Fruit fly (Drosophila melanogaster) whole organism, embryonic: Measurements from ENCODE around the gene CG15347.

Source experiments
- Aef1 ChIP-seq: fragments of 200-800 bp; sonication (Bioruptor generic); IDR thresholded peaks from 3 replicates; pipeline ENCODE4 v1.3.6; 2022; ENCODE audit warnings: missing biosample characterization, missing genetic modification characterization
- Asciz ChIP-seq: fragments of 200-800 bp; sonication (Bioruptor generic); optimal IDR thresholded peaks from 2 replicates; lab custom pipeline; 2017; ENCODE audit warnings: missing biosample characterization, mild to moderate bottlenecking, missing genetic modification characterization, missing genetic modification reagents
- BEAF-32 ChIP-seq: fragments of 200-800 bp; sonication (Bioruptor generic); optimal IDR thresholded peaks from 3 replicates; lab custom pipeline; 2017; ENCODE audit warnings: missing biosample characterization, missing genetic modification characterization, mild to moderate bottlenecking, moderate library complexity, missing genetic modification reagents
- BtbVII ChIP-seq: fragments of 200-800 bp; sonication (Bioruptor generic); optimal IDR thresholded peaks from 3 replicates; lab custom pipeline; 2017; ENCODE audit warnings: missing biosample characterization, mild to moderate bottlenecking, missing genetic modification characterization
- CG10431 ChIP-seq: fragments of 200-800 bp; sonication (Bioruptor generic); optimal IDR thresholded peaks from 3 replicates; lab custom pipeline; 2018; ENCODE audit warnings: missing biosample characterization, mild to moderate bottlenecking, missing genetic modification characterization
- CG13123 ChIP-seq: fragments of 200-800 bp; sonication (Bioruptor generic); optimal IDR thresholded peaks from 2 replicates; lab custom pipeline; 2016; ENCODE audit warnings: missing biosample characterization, missing genetic modification characterization
- CG13775 ChIP-seq: fragments of 200-800 bp; sonication (Bioruptor generic); optimal IDR thresholded peaks from 3 replicates; lab custom pipeline; 2017; ENCODE audit warnings: missing biosample characterization, mild to moderate bottlenecking, missing genetic modification characterization
- CG16813 ChIP-seq: fragments of 200-800 bp; sonication (Bioruptor generic); IDR thresholded peaks from 3 replicates; pipeline ENCODE4 v1.3.6; 2022; ENCODE audit warnings: missing biosample characterization, missing genetic modification characterization; ENCODE audit not compliant: partially characterized antibody
- CG17359 ChIP-seq: fragments of 200-800 bp; sonication (Bioruptor generic); optimal IDR thresholded peaks from 3 replicates; lab custom pipeline; 2018; ENCODE audit warnings: missing biosample characterization, mild to moderate bottlenecking, missing genetic modification characterization, moderate library complexity
- CG17912 ChIP-seq: fragments of 200-800 bp; sonication (Bioruptor generic); optimal IDR thresholded peaks from 2 replicates; lab custom pipeline; 2018; ENCODE audit warnings: missing biosample characterization, mild to moderate bottlenecking, missing genetic modification characterization
- CG18011 ChIP-seq: fragments of 200-800 bp; sonication (Bioruptor generic); optimal IDR thresholded peaks from 2 replicates; lab custom pipeline; 2017; ENCODE audit warnings: missing biosample characterization, missing genetic modification characterization, mild to moderate bottlenecking, moderate library complexity, missing genotype
- CG2678 ChIP-seq: fragments of 200-800 bp; sonication (Bioruptor generic); optimal IDR thresholded peaks from 3 replicates; lab custom pipeline; 2019; ENCODE audit warnings: missing biosample characterization, mild to moderate bottlenecking, missing genetic modification characterization, moderate library complexity
- CG3838 ChIP-seq: fragments of 200-800 bp; sonication (Bioruptor generic); optimal IDR thresholded peaks from 3 replicates; lab custom pipeline; 2016; ENCODE audit warnings: missing biosample characterization, missing genetic modification characterization
- CG4282 ChIP-seq: fragments of 200-800 bp; sonication (Bioruptor generic); optimal IDR thresholded peaks from 2 replicates; lab custom pipeline; 2016; ENCODE audit warnings: missing biosample characterization, missing genetic modification characterization
- CG4360 ChIP-seq: fragments of 200-800 bp; sonication (Bioruptor generic); IDR thresholded peaks from 2 replicates; pipeline ENCODE4 v1.3.6; 2022; ENCODE audit warnings: missing biosample characterization, missing genetic modification characterization
- CG43689 ChIP-seq: fragments of 200-800 bp; sonication (Bioruptor generic); IDR thresholded peaks from 2 replicates; pipeline ENCODE4 v1.3.6; 2022; ENCODE audit warnings: missing biosample characterization, missing genetic modification characterization
- CG4404 ChIP-seq: fragments of 200-800 bp; sonication (Bioruptor generic); IDR thresholded peaks from 2 replicates; pipeline ENCODE4 v1.3.6; 2022; ENCODE audit warnings: missing biosample characterization, missing genetic modification characterization
- CG6272 ChIP-seq: fragments of 200-800 bp; sonication (Bioruptor generic); IDR thresholded peaks from 2 replicates; pipeline ENCODE4 v1.3.6; 2022; ENCODE audit warnings: missing biosample characterization, missing genetic modification characterization
- CG7357 ChIP-seq: fragments of 200-800 bp; sonication (Bioruptor generic); IDR thresholded peaks from 3 replicates; pipeline ENCODE4 v1.3.6; 2022; ENCODE audit warnings: missing biosample characterization, missing genetic modification characterization
- CG7786 ChIP-seq: fragments of 200-800 bp; sonication (Bioruptor generic); optimal IDR thresholded peaks from 2 replicates; lab custom pipeline; 2016; ENCODE audit warnings: missing biosample characterization, missing genetic modification characterization
- CG8388 ChIP-seq: fragments of 200-800 bp; sonication (Bioruptor generic); optimal IDR thresholded peaks from 2 replicates; lab custom pipeline; 2019; ENCODE audit warnings: missing biosample characterization, mild to moderate bottlenecking, missing genetic modification characterization, moderate library complexity
- CG8924 ChIP-seq: fragments of 200-800 bp; optimal IDR thresholded peaks from 3 replicates; lab custom pipeline; 2019; ENCODE audit warnings: missing biosample characterization, mild to moderate bottlenecking, missing genetic modification characterization, moderate library complexity
- CG9609 ChIP-seq: fragments of 200-800 bp; sonication (Bioruptor generic); optimal IDR thresholded peaks from 3 replicates; lab custom pipeline; 2016; ENCODE audit warnings: missing biosample characterization, missing genetic modification characterization
- CG9797 ChIP-seq: fragments of 200-800 bp; sonication (Bioruptor generic); optimal IDR thresholded peaks from 3 replicates; lab custom pipeline; 2018; ENCODE audit warnings: missing biosample characterization, mild to moderate bottlenecking, missing genetic modification characterization
- ERR ChIP-seq: fragments of 200-800 bp; sonication (Bioruptor generic); optimal IDR thresholded peaks from 2 replicates; lab custom pipeline; 2016; ENCODE audit warnings: missing biosample characterization, missing genetic modification characterization
- Fer1 ChIP-seq: fragments of 200-800 bp; sonication (Bioruptor generic); optimal IDR thresholded peaks from 2 replicates; lab custom pipeline; 2017; ENCODE audit warnings: missing biosample characterization, mild to moderate bottlenecking, missing genetic modification characterization
- HmgZ ChIP-seq: fragments of 200-800 bp; sonication (Bioruptor generic); optimal IDR thresholded peaks from 2 replicates; lab custom pipeline; 2018; ENCODE audit warnings: missing biosample characterization, mild to moderate bottlenecking, missing genetic modification characterization
- Hsf ChIP-seq: fragments of 200-800 bp; sonication (Bioruptor generic); optimal IDR thresholded peaks from 3 replicates; lab custom pipeline; 2016; ENCODE audit warnings: missing biosample characterization, missing genetic modification characterization
- Meics ChIP-seq: fragments of 200-800 bp; sonication (Bioruptor generic); optimal IDR thresholded peaks from 2 replicates; lab custom pipeline; 2017; ENCODE audit warnings: missing biosample characterization, mild to moderate bottlenecking, missing genetic modification characterization
- Stat92E ChIP-seq, 3 experiments: fragments of >200 bp in 2 of 3; fragments of 200-800 bp in 1 of 3; sonication (Bioruptor generic) in 1 of 3; optimal IDR thresholded peaks; 2 replicates each; lab custom pipeline; 2017 to 2019; ENCODE audit warnings: missing biosample characterization in 3 of 3, missing genetic modification characterization in 3 of 3, mild to moderate bottlenecking in 1 of 3, moderate library complexity in 1 of 3
- Tbp ChIP-seq: fragments of >200 bp; optimal IDR thresholded peaks from 2 replicates; lab custom pipeline; 2018; ENCODE audit warnings: missing biosample characterization, missing genetic modification characterization
- az2 ChIP-seq: fragments of 200-800 bp; sonication (Bioruptor generic); optimal IDR thresholded peaks from 3 replicates; lab custom pipeline; 2016; ENCODE audit warnings: missing biosample characterization, missing genetic modification characterization
- bab2 ChIP-seq: fragments of 200-800 bp; sonication (Bioruptor generic); optimal IDR thresholded peaks from 2 replicates; lab custom pipeline; 2016; ENCODE audit warnings: missing biosample characterization, missing genetic modification characterization
- cato ChIP-seq: fragments of 200-800 bp; sonication (Bioruptor generic); optimal IDR thresholded peaks from 2 replicates; lab custom pipeline; 2016; ENCODE audit warnings: missing biosample characterization, missing genetic modification characterization, borderline replicate concordance
- chm ChIP-seq: fragments of 200-800 bp; sonication (Bioruptor generic); IDR thresholded peaks from 2 replicates; pipeline ENCODE4 v1.3.6; 2022; ENCODE audit warnings: missing biosample characterization, missing genetic modification characterization
- dati ChIP-seq: fragments of 200-800 bp; sonication (Bioruptor generic); IDR thresholded peaks from 2 replicates; pipeline ENCODE4 v1.3.6; 2022; ENCODE audit warnings: missing biosample characterization, missing genetic modification characterization
- dimm ChIP-seq: fragments of 200-800 bp; sonication (Bioruptor generic); IDR thresholded peaks from 2 replicates; pipeline ENCODE4 v1.3.6; 2022; ENCODE audit warnings: missing biosample characterization, missing genetic modification characterization
- dm ChIP-seq: fragments of 200-800 bp; sonication (Bioruptor generic); optimal IDR thresholded peaks from 3 replicates; lab custom pipeline; 2016; ENCODE audit warnings: missing biosample characterization, missing genetic modification characterization
- dmrt99B ChIP-seq: fragments of 200-800 bp; sonication (Bioruptor generic); optimal IDR thresholded peaks from 2 replicates; lab custom pipeline; 2018; ENCODE audit warnings: missing biosample characterization, mild to moderate bottlenecking, missing genetic modification characterization, moderate library complexity
- fd102C ChIP-seq: fragments of 200-800 bp; sonication (Bioruptor generic); optimal IDR thresholded peaks from 2 replicates; lab custom pipeline; 2018; ENCODE audit warnings: missing biosample characterization, mild to moderate bottlenecking, missing genetic modification characterization, moderate library complexity
- fd64A ChIP-seq: fragments of 200-800 bp; sonication (Bioruptor generic); optimal IDR thresholded peaks from 3 replicates; lab custom pipeline; 2018; ENCODE audit warnings: missing biosample characterization, mild to moderate bottlenecking, missing genetic modification characterization
- hb ChIP-seq: fragments of 200-800 bp; sonication (Bioruptor generic); IDR thresholded peaks from 3 replicates; pipeline ENCODE4 v1.3.6; 2022; ENCODE audit warnings: missing biosample characterization, missing genetic modification characterization; ENCODE audit not compliant: partially characterized antibody
- nau ChIP-seq: fragments of 200-800 bp; sonication (Bioruptor generic); optimal IDR thresholded peaks from 3 replicates; lab custom pipeline; 2017; ENCODE audit warnings: missing biosample characterization, mild to moderate bottlenecking, missing genetic modification characterization, missing genetic modification reagents
- ro ChIP-seq: fragments of 200-800 bp; sonication (Bioruptor generic); IDR thresholded peaks from 2 replicates; pipeline ENCODE4 v1.3.6; 2022; ENCODE audit warnings: missing biosample characterization, missing genetic modification characterization
- sima ChIP-seq: fragments of 200-800 bp; sonication (Bioruptor generic); optimal IDR thresholded peaks from 2 replicates; lab custom pipeline; 2016; ENCODE audit warnings: missing biosample characterization, missing genetic modification characterization
- sisA ChIP-seq: fragments of 200-800 bp; sonication (Bioruptor generic); IDR thresholded peaks from 2 replicates; pipeline ENCODE4 v1.3.6; 2022; ENCODE audit warnings: missing biosample characterization, missing genetic modification characterization
- tgo ChIP-seq: fragments of 200-800 bp; sonication (Bioruptor generic); IDR thresholded peaks from 3 replicates; pipeline ENCODE4 v1.3.6; 2022; ENCODE audit warnings: missing biosample characterization, missing genetic modification characterization
- trem ChIP-seq: fragments of 200-800 bp; optimal IDR thresholded peaks from 3 replicates; lab custom pipeline; 2019; ENCODE audit warnings: missing biosample characterization, mild to moderate bottlenecking, missing genetic modification characterization, moderate library complexity
- usp ChIP-seq: fragments of >200 bp; optimal IDR thresholded peaks from 2 replicates; lab custom pipeline; 2017; ENCODE audit warnings: missing biosample characterization, missing genetic modification characterization
- z ChIP-seq: fragments of 200-800 bp; sonication (Bioruptor generic); IDR thresholded peaks from 3 replicates; pipeline ENCODE4 v1.3.6; 2022; ENCODE audit warnings: missing biosample characterization, missing genetic modification characterization
- zen ChIP-seq: fragments of 200-800 bp; sonication (Bioruptor generic); optimal IDR thresholded peaks from 3 replicates; lab custom pipeline; 2018; ENCODE audit warnings: missing biosample characterization, mild to moderate bottlenecking, missing genetic modification characterization, moderate library complexity
- zfh2 ChIP-seq: fragments of 200-800 bp; sonication (Bioruptor generic); optimal IDR thresholded peaks from 2 replicates; lab custom pipeline; 2016; ENCODE audit warnings: missing biosample characterization, missing genetic modification characterization

CG15347 gene

DNA sequence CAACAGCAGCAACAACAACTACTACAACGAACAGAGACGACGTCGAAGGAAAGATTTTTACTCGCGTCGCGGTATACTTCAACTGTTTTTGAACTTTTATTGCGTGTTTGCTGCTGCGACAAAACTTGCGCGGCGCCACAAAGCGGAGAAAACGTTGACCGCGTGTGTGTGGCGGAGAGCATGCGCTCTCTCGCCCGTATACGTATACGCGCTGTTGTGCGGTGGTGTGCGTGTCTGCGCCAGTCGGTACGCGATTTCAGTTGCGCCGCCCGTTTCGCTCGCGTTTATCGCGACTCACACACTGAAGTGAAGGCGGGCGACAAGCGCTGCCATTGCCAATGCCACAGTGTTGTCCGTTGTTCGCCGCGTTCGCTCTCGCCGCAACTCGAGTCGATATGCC is 50.9 kb downstream of the CG15347 start (continued):
- no peak for TF ChIP-seq zfh2 (GFP tag; lab: Kevin White, UChicago)
- TF ChIP-seq Aef1: no peak
- TF ChIP-seq CG13775 (GFP tag; lab: Kevin White, UChicago): no peak
- TF ChIP-seq CG10431 (GFP tag; lab: Kevin White, UChicago): peak; percentile 63
- no peak for TF ChIP-seq CG13123 (GFP tag; lab: Kevin White, UChicago)
- TF ChIP-seq Fer1 (GFP tag; lab: Kevin White, UChicago): peak; percentile 86
- no peak for TF ChIP-seq CG18011
- TF ChIP-seq fd64A (GFP tag; lab: Kevin White, UChicago): no peak
- TF ChIP-seq CG8388: peak; percentile 9
- TF ChIP-seq CG4404 (GFP tag; lab: Robert Waterston, UW): 0 out of 2 replicates have a peak, but pooled peaks have one; percentile 18
- no peak for TF ChIP-seq CG43689 (GFP tag; lab: Robert Waterston, UW)
- TF ChIP-seq CG4282 (GFP tag; lab: Kevin White, UChicago): no peak
- no peak for TF ChIP-seq dimm (GFP tag; lab: Robert Waterston, UW)
- peak; percentile 70 for TF ChIP-seq CG8924 (tag; lab: Kevin White, UChicago)
- TF ChIP-seq CG17359 (tag; lab: Kevin White, UChicago): no peak
- TF ChIP-seq Stat92E (GFP tag; optimal IDR thresholded peaks at IDR 0.05; lab: Kevin White, UChicago): no peak
- TF ChIP-seq Hsf (GFP tag; lab: Kevin White, UChicago): no peak
- peak; percentile 57 for TF ChIP-seq Meics (GFP tag; lab: Kevin White, UChicago)
- no peak for TF ChIP-seq sisA (GFP tag; lab: Robert Waterston, UW)
- no peak for TF ChIP-seq CG7357 (GFP tag; lab: Robert Waterston, UW)
- no peak for TF ChIP-seq az2 (GFP tag; lab: Kevin White, UChicago)
- TF ChIP-seq dm: no peak
- TF ChIP-seq bab2 (GFP tag; lab: Kevin White, UChicago): no peak
- TF ChIP-seq Asciz: no peak
- no peak for TF ChIP-seq cato (GFP tag; lab: Kevin White, UChicago)
- peak; percentile 51 for TF ChIP-seq CG2678
- TF ChIP-seq CG4360: peak; percentile 44
- TF ChIP-seq CG9797 (GFP tag; lab: Kevin White, UChicago): no peak
- no peak for TF ChIP-seq dmrt99B
- no peak for TF ChIP-seq sima (GFP tag; lab: Kevin White, UChicago)
- peak; percentile 42 for TF ChIP-seq CG17912 (GFP tag; lab: Kevin White, UChicago)
- no peak for TF ChIP-seq fd102C (GFP tag; lab: Kevin White, UChicago)
- no peak for TF ChIP-seq dati (GFP tag; lab: Robert Waterston, UW)
- TF ChIP-seq CG7786 (GFP tag; lab: Kevin White, UChicago): no peak
- TF ChIP-seq z (GFP tag; lab: Robert Waterston, UW): no peak
- TF ChIP-seq HmgZ (tag; lab: Kevin White, UChicago): peak; percentile 75
- TF ChIP-seq CG16813: no peak; the same call in 2 of the 3 replicates
- TF ChIP-seq CG9609 (GFP tag; lab: Kevin White, UChicago): no peak
- TF ChIP-seq hb: no peak
- TF ChIP-seq CG3838 (GFP tag; lab: Kevin White, UChicago): no peak
- no peak for TF ChIP-seq Tbp (GFP tag; lab: Kevin White, UChicago)
- TF ChIP-seq nau (GFP tag; lab: Kevin White, UChicago): no peak
- no peak for TF ChIP-seq tgo (GFP tag; lab: Robert Waterston, UW)
- peak; percentile 97 for TF ChIP-seq chm (GFP tag; lab: Robert Waterston, UW)
- peak; percentile 74 for TF ChIP-seq BtbVII (GFP tag; lab: Kevin White, UChicago)
- TF ChIP-seq ro (GFP tag; lab: Robert Waterston, UW): no peak
- TF ChIP-seq ERR (GFP tag; lab: Kevin White, UChicago): no peak
- TF ChIP-seq CG6272 (GFP tag; lab: Robert Waterston, UW): no peak
- no peak for TF ChIP-seq BEAF-32 (GFP tag; lab: Kevin White, UChicago)
- no peak for TF ChIP-seq zen (tag; lab: Kevin White, UChicago)
- TF ChIP-seq trem (tag; lab: Kevin White, UChicago): no peak
- TF ChIP-seq usp (GFP tag; lab: Kevin White, UChicago): no peak
